Worm (Caenorhabditis elegans) whole organism, late embryonic: ENCODE measurements around the gene clec-221.

ENCODE experiments used
- C08G9.2 ChIP-seq: sonication (generic microtip); optimal IDR thresholded peaks from 2 replicates; lab custom pipeline; 2016; ENCODE audit warnings: mild to moderate bottlenecking, missing genetic modification characterization, moderate library complexity, missing compliant biosample characterization
- K09A11.1 ChIP-seq: sonication (generic microtip); optimal IDR thresholded peaks from 2 replicates; lab custom pipeline; 2017; ENCODE audit warnings: antibody characterized with exemption, mild to moderate bottlenecking, missing genetic modification characterization, missing compliant biosample characterization; ENCODE audit not compliant: insufficient read depth
- Y22D7AL.16 ChIP-seq: sonication (generic microtip); optimal IDR thresholded peaks from 2 replicates; lab custom pipeline; 2016; ENCODE audit warnings: missing genetic modification characterization, missing compliant biosample characterization
- ceh-14 ChIP-seq: sonication (generic microtip); optimal IDR thresholded peaks from 2 replicates; lab custom pipeline; 2016; ENCODE audit warnings: missing genotype, missing genetic modification characterization, missing compliant biosample characterization
- ceh-18 ChIP-seq: sonication (generic microtip); optimal IDR thresholded peaks from 2 replicates; lab custom pipeline; 2016; ENCODE audit warnings: missing genetic modification characterization, missing compliant biosample characterization
- ceh-2 ChIP-seq: sonication (generic microtip); optimal IDR thresholded peaks from 2 replicates; lab custom pipeline; 2016; ENCODE audit warnings: missing genotype, missing genetic modification characterization, missing compliant biosample characterization
- ceh-22 ChIP-seq: sonication (generic microtip); optimal IDR thresholded peaks from 2 replicates; lab custom pipeline; 2017; ENCODE audit warnings: missing biosample characterization, missing genetic modification characterization
- ceh-24 ChIP-seq: sonication (generic microtip); optimal IDR thresholded peaks from 2 replicates; lab custom pipeline; 2016; ENCODE audit warnings: mild to moderate bottlenecking, missing genetic modification characterization, missing compliant biosample characterization
- ceh-30 ChIP-seq: fragments of 150-350 bp; optimal IDR thresholded peaks from 2 replicates; lab custom pipeline; 2014; ENCODE audit warnings: missing biosample characterization, missing genetic modification characterization
- ceh-31 ChIP-seq: sonication (generic microtip); optimal IDR thresholded peaks from 2 replicates; lab custom pipeline; 2016; ENCODE audit warnings: missing genetic modification characterization, missing compliant biosample characterization
- ceh-34 ChIP-seq: sonication (generic microtip); optimal IDR thresholded peaks from 2 replicates; lab custom pipeline; 2016; ENCODE audit warnings: mild to moderate bottlenecking, missing genetic modification characterization, missing compliant biosample characterization
- ceh-45 ChIP-seq: fragments of 200-800 bp; sonication (Bioruptor generic); IDR thresholded peaks from 2 replicates; pipeline ENCODE4 v1.3.6; 2022; ENCODE audit warnings: missing genetic modification reagents, missing genetic modification characterization, missing compliant biosample characterization
- dve-1 ChIP-seq: sonication (generic microtip); optimal IDR thresholded peaks from 2 replicates; lab custom pipeline; 2017; ENCODE audit warnings: antibody characterized with exemption, mild to moderate bottlenecking, missing genetic modification characterization, missing compliant biosample characterization
- elt-2 ChIP-seq: sonication (generic microtip); optimal IDR thresholded peaks from 2 replicates; lab custom pipeline; 2016; ENCODE audit warnings: missing genetic modification reagents, missing genetic modification characterization, missing compliant biosample characterization
- elt-4 ChIP-seq: sonication (generic microtip); optimal IDR thresholded peaks from 2 replicates; lab custom pipeline; 2016; ENCODE audit warnings: missing genetic modification characterization, missing compliant biosample characterization
- fax-1 ChIP-seq: sonication (generic microtip); optimal IDR thresholded peaks from 2 replicates; lab custom pipeline; 2016; ENCODE audit warnings: missing genotype, missing genetic modification characterization, missing compliant biosample characterization
- gmeb-2 ChIP-seq: sonication (generic microtip); optimal IDR thresholded peaks from 2 replicates; lab custom pipeline; 2016; ENCODE audit warnings: missing genetic modification characterization, inconsistent platforms, missing compliant biosample characterization
- hlh-13 ChIP-seq: fragments of 200-800 bp; sonication (Bioruptor generic); optimal IDR thresholded peaks from 2 replicates; lab custom pipeline; 2018; ENCODE audit warnings: mild to moderate bottlenecking, missing genetic modification characterization, missing compliant biosample characterization
- hlh-30 ChIP-seq: sonication (generic microtip); optimal IDR thresholded peaks from 2 replicates; lab custom pipeline; 2017; ENCODE audit warnings: antibody characterized with exemption, missing genetic modification characterization, missing compliant biosample characterization; ENCODE audit not compliant: insufficient read depth
- hlh-6 ChIP-seq: sonication (generic microtip); optimal IDR thresholded peaks from 2 replicates; lab custom pipeline; 2016; ENCODE audit warnings: missing genotype, missing genetic modification characterization, missing compliant biosample characterization
- mec-3 ChIP-seq: sonication (generic microtip); optimal IDR thresholded peaks from 2 replicates; lab custom pipeline; 2016; ENCODE audit warnings: borderline replicate concordance, missing genetic modification characterization, missing compliant biosample characterization
- nfya-1 ChIP-seq: sonication (generic microtip); optimal IDR thresholded peaks from 2 replicates; lab custom pipeline; 2017; ENCODE audit warnings: missing genetic modification characterization, mild to moderate bottlenecking, missing compliant biosample characterization, antibody characterized with exemption, moderate library complexity
- npax-4 ChIP-seq: sonication (generic microtip); optimal IDR thresholded peaks from 2 replicates; lab custom pipeline; 2016; ENCODE audit warnings: missing genetic modification characterization, missing compliant biosample characterization
- odd-2 ChIP-seq: sonication (generic microtip); optimal IDR thresholded peaks from 2 replicates; lab custom pipeline; 2017; ENCODE audit warnings: antibody characterized with exemption, mild to moderate bottlenecking, missing genetic modification characterization, missing compliant biosample characterization
- pag-3 ChIP-seq: sonication (generic microtip); optimal IDR thresholded peaks from 2 replicates; lab custom pipeline; 2016; ENCODE audit warnings: missing compliant biosample characterization, missing genetic modification characterization, borderline replicate concordance
- pat-9 ChIP-seq: fragments of 200-800 bp; sonication (Bioruptor generic); optimal IDR thresholded peaks from 2 replicates; lab custom pipeline; 2018; ENCODE audit warnings: mild to moderate bottlenecking, missing genetic modification characterization, moderate library complexity, missing compliant biosample characterization
- pax-1 ChIP-seq: fragments of 150-350 bp; optimal IDR thresholded peaks from 2 replicates; lab custom pipeline; 2014; ENCODE audit warnings: missing biosample characterization, missing genetic modification characterization
- pha-2 ChIP-seq: sonication (generic microtip); optimal IDR thresholded peaks from 2 replicates; lab custom pipeline; 2017; ENCODE audit warnings: mild to moderate bottlenecking, missing genetic modification characterization, missing compliant biosample characterization
- pha-4 ChIP-seq: fragments of 150-350 bp; optimal IDR thresholded peaks from 2 replicates; lab custom pipeline; 2018; ENCODE audit warnings: missing biosample characterization, missing genetic modification reagents, missing genetic modification characterization
- pros-1 ChIP-seq: fragments of 150-350 bp; optimal IDR thresholded peaks from 2 replicates; lab custom pipeline; 2014; ENCODE audit warnings: missing biosample characterization, missing genetic modification reagents, missing genetic modification characterization
- ref-2 ChIP-seq: sonication (generic microtip); optimal IDR thresholded peaks from 2 replicates; lab custom pipeline; 2016; ENCODE audit warnings: missing genetic modification characterization, missing compliant biosample characterization
- rnt-1 ChIP-seq: sonication (generic microtip); optimal IDR thresholded peaks from 2 replicates; lab custom pipeline; 2016; ENCODE audit warnings: missing genetic modification characterization, missing compliant biosample characterization
- sox-2 ChIP-seq: fragments of 200-800 bp; sonication (Bioruptor generic); IDR thresholded peaks from 2 replicates; pipeline ENCODE4 v1.3.6; 2022; ENCODE audit warnings: missing genetic modification reagents, missing genetic modification characterization, missing compliant biosample characterization
- sox-4 ChIP-seq: sonication (generic microtip); optimal IDR thresholded peaks from 2 replicates; lab custom pipeline; 2017; ENCODE audit warnings: mild to moderate bottlenecking, missing genetic modification characterization, inconsistent platforms, missing compliant biosample characterization
- syd-9 ChIP-seq: sonication (generic microtip); optimal IDR thresholded peaks from 2 replicates; lab custom pipeline; 2016; ENCODE audit warnings: mild to moderate bottlenecking, missing genetic modification characterization, moderate library complexity, missing compliant biosample characterization
- tbx-2 ChIP-seq: sonication (generic microtip); optimal IDR thresholded peaks from 2 replicates; lab custom pipeline; 2016; ENCODE audit warnings: missing genetic modification characterization, missing compliant biosample characterization
- tbx-7 ChIP-seq: sonication (generic microtip); optimal IDR thresholded peaks from 2 replicates; lab custom pipeline; 2016; ENCODE audit warnings: missing genotype, missing genetic modification characterization, missing compliant biosample characterization
- unc-42 ChIP-seq: sonication (generic microtip); optimal IDR thresholded peaks from 2 replicates; lab custom pipeline; 2016; ENCODE audit warnings: missing genotype, missing genetic modification characterization, missing compliant biosample characterization
- unc-55 ChIP-seq: sonication (generic microtip); optimal IDR thresholded peaks from 2 replicates; lab custom pipeline; 2017; ENCODE audit warnings: missing biosample characterization, missing genetic modification reagents, missing genetic modification characterization
- zip-5 ChIP-seq: sonication (generic microtip); optimal IDR thresholded peaks from 2 replicates; lab custom pipeline; 2016; ENCODE audit warnings: missing genetic modification characterization, missing compliant biosample characterization
- ztf-16 ChIP-seq: sonication (generic microtip); optimal IDR thresholded peaks from 2 replicates; lab custom pipeline; 2017; ENCODE audit warnings: missing genetic modification characterization, missing compliant biosample characterization

clec-221 gene

DNA sequence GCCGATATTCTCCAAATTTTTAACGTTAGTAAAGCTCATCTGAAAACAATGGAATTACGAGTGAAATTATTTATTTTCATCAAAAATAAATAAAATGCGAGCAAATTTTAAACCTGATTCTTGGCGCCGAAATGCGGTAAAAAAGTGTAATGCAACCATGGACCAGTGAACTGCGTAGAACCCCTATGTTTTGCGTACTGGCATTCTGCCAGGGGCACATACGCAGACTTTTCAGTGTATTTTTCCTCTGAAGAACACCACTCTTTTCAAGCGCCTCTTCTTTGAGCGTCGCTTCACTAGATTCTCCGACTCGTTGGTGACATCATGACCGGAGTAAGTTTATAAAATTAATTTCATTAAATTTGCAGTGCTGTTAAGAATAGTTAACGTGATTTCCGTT is 11.3 kb upstream of the clec-221 start, which contains the start of the genes ctf-4 and eef-1G (continued):
- TF ChIP-seq ceh-2 (tag; lab: Kevin White, UChicago) (peak; percentile 18), ceh-24 (peak; percentile 18), tbx-2 (tag; lab: Kevin White, UChicago) (peak; percentile 72), hlh-13 (GFP tag; lab: Kevin White, UChicago) (no peak), pha-2 (tag; lab: Kevin White, UChicago) (no peak), ceh-18 (peak; percentile 62), syd-9 (tag; lab: Kevin White, UChicago) (peak; percentile 25), nfya-1 (tag; lab: Kevin White, UChicago) (peak; percentile 88), pros-1 (tag; lab: Kevin White, UChicago) (peak; percentile 5), ceh-14 (tag; lab: Kevin White, UChicago) (peak; percentile 30), pax-1 (tag; lab: Kevin White, UChicago) (no peak), hlh-6 (tag; lab: Kevin White, UChicago) (no peak), elt-4 (tag; lab: Kevin White, UChicago) (no peak), dve-1 (tag; lab: Kevin White, UChicago) (peak; percentile 85), K09A11.1 (tag; lab: Kevin White, UChicago) (no peak)

- peak; percentile 48 for TF ChIP-seq rnt-1
- TF ChIP-seq unc-55 (GFP tag; lab: Kevin White, UChicago): peak; percentile 68
- no peak for TF ChIP-seq sox-4 (tag; lab: Kevin White, UChicago)
- no peak for TF ChIP-seq sox-2
- TF ChIP-seq gmeb-2 (tag; lab: Kevin White, UChicago): no peak
- TF ChIP-seq pha-4 (tag; lab: Kevin White, UChicago): no peak
- no peak for TF ChIP-seq pag-3 (tag; lab: Kevin White, UChicago)
- TF ChIP-seq nfya-1 (tag; lab: Kevin White, UChicago): peak; percentile 1
- peak; percentile 48 for TF ChIP-seq tbx-2 (tag; lab: Kevin White, UChicago)
- peak; percentile 44 for TF ChIP-seq ceh-34 (tag; lab: Kevin White, UChicago)
- TF ChIP-seq ceh-18: peak; percentile 93
- peak; percentile 22 for TF ChIP-seq C08G9.2 (tag; lab: Kevin White, UChicago)
- TF ChIP-seq ztf-16 (tag; lab: Kevin White, UChicago): no peak
- TF ChIP-seq ceh-45 (GFP tag; lab: Robert Waterston, UW): no peak
- peak; percentile 25 for TF ChIP-seq ref-2 (tag; lab: Kevin White, UChicago)
- peak; percentile 49 for TF ChIP-seq mec-3
- peak; percentile 94 for TF ChIP-seq unc-42 (tag; lab: Kevin White, UChicago)
- TF ChIP-seq npax-4 (tag; lab: Kevin White, UChicago): no peak
- TF ChIP-seq ceh-31 (tag; lab: Kevin White, UChicago): peak; percentile 62
- TF ChIP-seq ceh-14 (tag; lab: Kevin White, UChicago): peak; percentile 75
- TF ChIP-seq fax-1 (tag; lab: Kevin White, UChicago): peak; percentile 27
These were observed 7.2 kb upstream of the clec-221 start for ce11 chrV:10961448-10961870.

DNA sequence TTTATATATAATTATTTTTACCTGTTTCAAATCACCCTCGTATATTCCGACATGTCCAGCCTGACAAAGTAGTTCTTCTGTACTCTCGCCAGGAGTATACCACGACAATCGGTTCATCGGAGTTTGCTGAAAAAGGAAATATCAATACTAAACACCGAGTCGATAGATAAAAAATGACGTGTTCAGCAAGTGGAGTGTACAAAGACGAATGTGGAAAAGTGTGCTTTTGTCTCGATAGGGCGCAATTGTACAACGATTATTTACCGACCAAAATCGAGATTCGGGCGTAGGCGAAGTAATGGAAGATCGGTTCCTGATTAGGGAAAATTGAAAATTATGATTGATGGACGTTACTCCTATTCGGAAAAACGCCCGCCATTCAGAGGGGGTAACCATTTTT is 6.3 kb upstream of the clec-221 start, which contains the start of gene vps-36:
vps-36 (minus strand) TSS at position 126 of the 400 bp plus-strand sequence.
- TF ChIP-seq elt-2 (tag; lab: Kevin White, UChicago) (peak; percentile 14), Y22D7AL.16 (tag; lab: Kevin White, UChicago) (no peak)

ce11 chrV:10958322-10958900 is 4.2 kb upstream of the clec-221 start, which contains the start of gene pigt-1:
Gene pigt-1, minus strand, starts transcription at chrV:10958821.
- TF ChIP-seq ceh-30 (no peak), zip-5 (tag; lab: Kevin White, UChicago) (no peak), pha-2 (tag; lab: Kevin White, UChicago) (no peak), ceh-22 (tag; lab: Kevin White, UChicago) (no peak), unc-42 (tag; lab: Kevin White, UChicago) (no peak), hlh-30 (tag; lab: Kevin White, UChicago) (no peak), odd-2 (tag; lab: Kevin White, UChicago) (no peak), pat-9 (no peak), pha-4 (tag; lab: Kevin White, UChicago) (no peak), elt-4 (tag; lab: Kevin White, UChicago) (no peak), sox-4 (tag; lab: Kevin White, UChicago) (no peak), pag-3 (tag; lab: Kevin White, UChicago) (no peak), tbx-7 (tag; lab: Kevin White, UChicago) (no peak)
